Fruit fly (Drosophila melanogaster): ENCODE results near the gene CG31510.

CG31510 gene

dm6 chr3R:25122736-25123211 is at the start of gene CG31510, which contains the start of gene TTLL5 (continued):
- no peak; the same call in none of the 3 replicates for TF ChIP-seq hb (GFP tag; IDR thresholded peaks at IDR 0.05; ENCODE audit: partially characterized antibody)
- peak; percentile 49; the same call in 1 of the 3 replicates for TF ChIP-seq zfh1 (GFP tag; IDR thresholded peaks at IDR 0.05)
- no peak for TF ChIP-seq zf30C (GFP tag; optimal IDR thresholded peaks at IDR 0.05)
- no peak for TF ChIP-seq tup (GFP tag; optimal IDR thresholded peaks at IDR 0.05)
- TF ChIP-seq CG6791 (GFP tag; IDR thresholded peaks at IDR 0.05; ENCODE audit: partially characterized antibody), result peak; percentile 84
- peak; percentile 33 for TF ChIP-seq CG30403 (GFP tag; optimal IDR thresholded peaks at IDR 0.05)
- no peak for TF ChIP-seq sima (GFP tag; optimal IDR thresholded peaks at IDR 0.05)
- no peak for TF ChIP-seq Mad (GFP tag; optimal IDR thresholded peaks at IDR 0.05)
- TF ChIP-seq Tbp (GFP tag; optimal IDR thresholded peaks at IDR 0.05), result no peak
- no peak for TF ChIP-seq Neu2 (GFP tag; optimal IDR thresholded peaks at IDR 0.05; ENCODE audit: borderline replicate concordance)
- no peak for TF ChIP-seq repo (GFP tag; optimal IDR thresholded peaks at IDR 0.05)
- no peak for TF ChIP-seq lab (GFP tag; optimal IDR thresholded peaks at IDR 0.05)
- no peak for TF ChIP-seq CG32532 (GFP tag; IDR thresholded peaks at IDR 0.05)
- TF ChIP-seq Vsx1 (GFP tag; optimal IDR thresholded peaks at IDR 0.05), result no peak
- TF ChIP-seq ab (GFP tag; optimal IDR thresholded peaks at IDR 0.05), result no peak
- no peak for TF ChIP-seq Pdp1 (GFP tag; optimal IDR thresholded peaks at IDR 0.05)
- TF ChIP-seq Kr (GFP tag; optimal IDR thresholded peaks at IDR 0.05), result no peak
- no peak for TF ChIP-seq CG9797 (GFP tag; optimal IDR thresholded peaks at IDR 0.05)
- TF ChIP-seq CG43689 (GFP tag; IDR thresholded peaks at IDR 0.05), result no peak
- TF ChIP-seq Bgb (GFP tag; IDR thresholded peaks at IDR 0.05; ENCODE audit: partially characterized antibody), result peak; percentile 66
- TF ChIP-seq CG42726 (GFP tag; IDR thresholded peaks at IDR 0.05; ENCODE audit: partially characterized antibody), result peak; percentile 48; the same call in 1 of the 2 replicates
- TF ChIP-seq ttk (GFP tag; IDR thresholded peaks at IDR 0.05), result no peak
- TF ChIP-seq unpg (GFP tag; optimal IDR thresholded peaks at IDR 0.05), result no peak
- TF ChIP-seq Dbx (GFP tag; IDR thresholded peaks at IDR 0.05), result no peak
- no peak for TF ChIP-seq CG11696 (GFP tag; IDR thresholded peaks at IDR 0.05)
- no peak for TF ChIP-seq Hand (GFP tag; optimal IDR thresholded peaks at IDR 0.05)
- no peak for TF ChIP-seq CG14014 (GFP tag; IDR thresholded peaks at IDR 0.05)
- no peak for TF ChIP-seq gce (GFP tag; IDR thresholded peaks at IDR 0.05)
- no peak for TF ChIP-seq ftz-f1 (GFP tag; optimal IDR thresholded peaks at IDR 0.05)
- no peak for TF ChIP-seq CG31224 (GFP tag; IDR thresholded peaks at IDR 0.05)
- TF ChIP-seq CG10431 (GFP tag; optimal IDR thresholded peaks at IDR 0.05), result no peak
- no peak for TF ChIP-seq wek (GFP tag; optimal IDR thresholded peaks at IDR 0.05)
- TF ChIP-seq CG10274 (GFP tag; optimal IDR thresholded peaks at IDR 0.05), result no peak
- no peak for TF ChIP-seq CG5245 (GFP tag; optimal IDR thresholded peaks at IDR 0.05)
- no peak for TF ChIP-seq nmo (GFP tag; optimal IDR thresholded peaks at IDR 0.05)
- TF ChIP-seq dati (GFP tag; IDR thresholded peaks at IDR 0.05), result no peak
- TF ChIP-seq CG2199 (GFP tag; IDR thresholded peaks at IDR 0.05), result no peak
- TF ChIP-seq Hey (tag; optimal IDR thresholded peaks at IDR 0.05), result no peak
- TF ChIP-seq pnt (GFP tag; optimal IDR thresholded peaks at IDR 0.05), result no peak
- no peak for TF ChIP-seq CG8359 (GFP tag; optimal IDR thresholded peaks at IDR 0.05; ENCODE audit: borderline replicate concordance)
- no peak for TF ChIP-seq CG7357 (GFP tag; IDR thresholded peaks at IDR 0.05)
- TF ChIP-seq mam (GFP tag; optimal IDR thresholded peaks at IDR 0.05), result peak; percentile 27
- TF ChIP-seq CG17385 (GFP tag; optimal IDR thresholded peaks at IDR 0.05), result no peak
- no peak for TF ChIP-seq wor (GFP tag; IDR thresholded peaks at IDR 0.05)
- TF ChIP-seq CG10321 (GFP tag; IDR thresholded peaks at IDR 0.05), result no peak
- TF ChIP-seq cwo (GFP tag; optimal IDR thresholded peaks at IDR 0.05), result no peak
- no peak for TF ChIP-seq ken (GFP tag; IDR thresholded peaks at IDR 0.05)
- TF ChIP-seq scrt (GFP tag; optimal IDR thresholded peaks at IDR 0.05), result no peak
- no peak for TF ChIP-seq gt (GFP tag; IDR thresholded peaks at IDR 0.05)
- no peak for TF ChIP-seq crp (GFP tag; optimal IDR thresholded peaks at IDR 0.05)
- TF ChIP-seq CG32767 (GFP tag; IDR thresholded peaks at IDR 0.05), result no peak
